Fruit fly (Drosophila melanogaster) whole organism, prepupa: ENCODE data around the gene Tdh.
A peak's percentile ranks its signal among the peaks of the same experiment; 100 is the strongest.

ENCODE experiments used
- CG3919 ChIP-seq: fragments of 200-800 bp; sonication (Bioruptor generic); optimal IDR thresholded peaks from 3 replicates; lab custom pipeline; 2016; ENCODE audit warnings: missing biosample characterization, missing genetic modification characterization
- CG8119 ChIP-seq: fragments of 200-800 bp; sonication (Bioruptor generic); IDR thresholded peaks from 3 replicates; pipeline ENCODE4 v1.3.6; 2022; ENCODE audit warnings: missing biosample characterization, missing genetic modification characterization
- Ets21C ChIP-seq: fragments of 200-800 bp; sonication (Bioruptor generic); optimal IDR thresholded peaks from 3 replicates; lab custom pipeline; 2016; ENCODE audit warnings: missing biosample characterization, missing genetic modification characterization
- Sox102F ChIP-seq: fragments of 200-800 bp; sonication (Bioruptor generic); optimal IDR thresholded peaks from 2 replicates; lab custom pipeline; 2016; ENCODE audit warnings: missing biosample characterization, mild to moderate bottlenecking, missing genetic modification characterization
- dsx ChIP-seq: fragments of 200-800 bp; optimal IDR thresholded peaks from 3 replicates; lab custom pipeline; 2019; ENCODE audit warnings: missing biosample characterization, mild to moderate bottlenecking, missing genetic modification characterization, moderate library complexity; ENCODE audit not compliant: poor library complexity, severe bottlenecking
- fd85E ChIP-seq: fragments of 200-800 bp; sonication (Bioruptor generic); optimal IDR thresholded peaks from 3 replicates; lab custom pipeline; 2016; ENCODE audit warnings: missing biosample characterization, missing genetic modification characterization
- ss ChIP-seq, 2 experiments: fragments of 200-800 bp; sonication (Bioruptor generic); optimal IDR thresholded peaks; 2 replicates in 1 of 2; 3 replicates in 1 of 2; lab custom pipeline; 2017 to 2018; ENCODE audit warnings: mild to moderate bottlenecking in 2 of 2, missing biosample characterization in 2 of 2, missing genetic modification characterization in 2 of 2, moderate library complexity in 1 of 2

- TF ChIP-seq ss (GFP tag; optimal IDR thresholded peaks at IDR 0.05; lab: Kevin White, UChicago) = peak; percentile 72 to 84
- peak; percentile 82 for TF ChIP-seq Sox102F (GFP tag; lab: Kevin White, UChicago)
- no peak for TF ChIP-seq fd85E
- peak; percentile 74; the same call in 2 of the 3 replicates for TF ChIP-seq CG8119
- TF ChIP-seq Ets21C (GFP tag; lab: Kevin White, UChicago) = peak; percentile 58
- TF ChIP-seq CG3919 (GFP tag; lab: Kevin White, UChicago) = peak; percentile 75
- peak; percentile 71 for TF ChIP-seq dsx (GFP tag; lab: Kevin White, UChicago)
Measured at dm6 chr3L:20509121-20509934, 42.6 kb downstream of the Tdh start.
